Fruit fly (Drosophila melanogaster) whole organism, adult: Measurements from ENCODE around the gene Nhe2.

ENCODE experiments used
- CG11617 ChIP-seq: fragments of 200-800 bp; sonication (Bioruptor generic); optimal IDR thresholded peaks from 2 replicates; lab custom pipeline; 2017; ENCODE audit warnings: mild to moderate bottlenecking, missing biosample characterization, missing genetic modification reagents, missing genetic modification characterization
- CG14711 ChIP-seq: fragments of 200-800 bp; sonication (Bioruptor generic); optimal IDR thresholded peaks from 2 replicates; lab custom pipeline; 2018; ENCODE audit warnings: missing biosample characterization, mild to moderate bottlenecking, missing genetic modification characterization, moderate library complexity
- CG1620 ChIP-seq: fragments of 200-800 bp; sonication (Bioruptor generic); optimal IDR thresholded peaks from 2 replicates; lab custom pipeline; 2016; ENCODE audit warnings: missing biosample characterization, missing genetic modification characterization
- CG33017 ChIP-seq: fragments of 200-800 bp; sonication (Bioruptor generic); optimal IDR thresholded peaks from 2 replicates; lab custom pipeline; 2018; ENCODE audit warnings: missing biosample characterization, mild to moderate bottlenecking, missing genetic modification characterization, moderate library complexity
- CG5204 ChIP-seq: fragments of 200-800 bp; sonication (Bioruptor generic); optimal IDR thresholded peaks from 2 replicates; lab custom pipeline; 2016; ENCODE audit warnings: missing biosample characterization, missing genetic modification characterization
- Clk ChIP-seq: fragments of 200-800 bp; sonication (Bioruptor generic); optimal IDR thresholded peaks from 2 replicates; lab custom pipeline; 2017; ENCODE audit warnings: missing biosample characterization, missing genetic modification characterization
- Hr96 ChIP-seq: fragments of 200-800 bp; sonication (Bioruptor generic); optimal IDR thresholded peaks from 2 replicates; lab custom pipeline; 2016; ENCODE audit warnings: missing biosample characterization, missing genetic modification characterization
- Mnt ChIP-seq: fragments of 200-800 bp; sonication (Bioruptor generic); optimal IDR thresholded peaks from 2 replicates; lab custom pipeline; 2016; ENCODE audit warnings: missing biosample characterization, mild to moderate bottlenecking, missing genetic modification characterization
- cic ChIP-seq: fragments of 200-800 bp; sonication (Bioruptor generic); optimal IDR thresholded peaks from 2 replicates; lab custom pipeline; 2017; ENCODE audit warnings: missing biosample characterization, mild to moderate bottlenecking, missing genetic modification characterization, moderate library complexity
- ovo ChIP-seq: fragments of 200-800 bp; sonication (Bioruptor generic); optimal IDR thresholded peaks from 2 replicates; lab custom pipeline; 2016; ENCODE audit warnings: missing biosample characterization, missing genetic modification characterization

- no peak for TF ChIP-seq CG33017
- TF ChIP-seq ovo, result no peak
- no peak for TF ChIP-seq CG5204 (GFP tag; lab: Kevin White, UChicago)
- no peak for TF ChIP-seq CG11617 (GFP tag; lab: Kevin White, UChicago)
- no peak for TF ChIP-seq CG1620 (GFP tag; lab: Kevin White, UChicago)
- TF ChIP-seq Mnt, result no peak
- no peak for TF ChIP-seq CG14711 (tag; lab: Kevin White, UChicago)
- no peak for TF ChIP-seq Clk (GFP tag; lab: Kevin White, UChicago)
- TF ChIP-seq cic (GFP tag; lab: Kevin White, UChicago), result no peak
- no peak for TF ChIP-seq Hr96 (GFP tag; lab: Kevin White, UChicago)
Observed at dm6 chr2L:21073818-21074217, 30.6 kb upstream of the Nhe2 start.
